Worm (Caenorhabditis elegans): ENCODE data around the gene F52F10.2.
A peak's percentile ranks its signal among the peaks of the same experiment; 100 is the strongest.

The F52F10.2 gene

DNA sequence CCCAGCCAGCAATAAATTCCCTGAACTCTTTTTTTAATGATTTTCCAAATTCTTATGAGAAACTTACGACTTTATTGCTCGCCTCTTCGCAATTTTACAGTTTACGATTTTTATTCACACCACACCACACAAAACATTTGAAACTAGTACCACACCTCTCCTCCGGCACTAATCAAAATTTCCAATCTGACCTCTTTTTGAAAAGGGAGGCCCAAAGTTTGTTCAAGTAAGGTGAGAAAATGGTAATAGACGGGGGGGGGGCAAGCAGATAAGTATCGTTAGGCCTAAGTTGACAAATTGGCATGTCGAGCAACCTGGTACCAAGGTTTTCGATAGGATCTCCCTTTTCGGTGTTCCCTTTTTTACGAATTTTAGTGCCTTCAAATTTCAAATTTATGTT lies 31.8 kb downstream of the F52F10.2 start:
- TF ChIP-seq unc-62 (GFP tag; optimal IDR thresholded peaks at IDR 0.05) (no peak), elt-1 (tag; optimal IDR thresholded peaks at IDR 0.05) (peak; percentile 4)

- no peak for TF ChIP-seq nhr-67 (tag; optimal IDR thresholded peaks at IDR 0.05)
- TF ChIP-seq fos-1 (tag; optimal IDR thresholded peaks at IDR 0.05) = no peak
- TF ChIP-seq ztf-4 (tag; optimal IDR thresholded peaks at IDR 0.05) = no peak
- no peak for TF ChIP-seq ztf-11 (tag; optimal IDR thresholded peaks at IDR 0.05)
- TF ChIP-seq R02D3.7 (tag; optimal IDR thresholded peaks at IDR 0.05) = no peak
- no peak for TF ChIP-seq aly-2 (tag; optimal IDR thresholded peaks at IDR 0.05)
- TF ChIP-seq fkh-2 (tag; optimal IDR thresholded peaks at IDR 0.05) = no peak
- TF ChIP-seq lin-15B (tag; optimal IDR thresholded peaks at IDR 0.05) = no peak
- TF ChIP-seq nhr-43 (tag; optimal IDR thresholded peaks at IDR 0.05; ENCODE audit: poor library complexity, severe bottlenecking) = no peak
These were observed 35.3 kb downstream of the F52F10.2 start for ce11 chrV:1583242-1583641.

DNA sequence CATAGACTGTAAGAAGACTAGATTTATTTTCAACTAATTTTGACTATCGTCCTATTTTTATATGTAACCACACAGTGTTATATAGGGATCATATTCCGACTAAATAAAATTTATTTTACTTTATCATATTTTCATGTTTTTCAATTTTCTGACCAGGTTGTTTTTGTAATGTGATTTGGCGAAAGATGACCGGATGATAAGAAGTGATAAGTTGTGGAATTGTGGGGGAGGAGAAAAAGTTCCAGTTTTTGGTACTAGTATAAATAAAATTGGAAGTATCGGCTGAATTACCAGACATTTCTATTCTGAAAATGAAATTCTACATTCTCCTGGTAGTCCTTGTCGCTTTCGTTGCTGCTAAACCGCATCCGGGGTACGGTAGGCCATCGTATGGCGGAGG lies 37.5 kb downstream of the F52F10.2 start, which contains the start of gene F16B4.7:
Gene F16B4.7, plus strand, starts transcription at position 301 of the 400 bp plus-strand sequence.
- TF ChIP-seq elt-3 (tag; optimal IDR thresholded peaks at IDR 0.05) = no peak
- TF ChIP-seq nhr-67 (tag; optimal IDR thresholded peaks at IDR 0.05) = no peak
- no peak for TF ChIP-seq fkh-10 (GFP tag; optimal IDR thresholded peaks at IDR 0.05)
- TF ChIP-seq R02D3.7 (tag; optimal IDR thresholded peaks at IDR 0.05) = no peak
- no peak for TF ChIP-seq nhr-28 (tag; optimal IDR thresholded peaks at IDR 0.05)
- no peak for TF ChIP-seq zag-1 (tag; optimal IDR thresholded peaks at IDR 0.05)
- TF ChIP-seq unc-62 (GFP tag; optimal IDR thresholded peaks at IDR 0.05) = no peak
- no peak for TF ChIP-seq ama-1 (optimal IDR thresholded peaks at IDR 0.05)
- no peak for TF ChIP-seq elt-2 (tag; optimal IDR thresholded peaks at IDR 0.05)
- no peak for TF ChIP-seq nhr-12 (tag; optimal IDR thresholded peaks at IDR 0.05)
- TF ChIP-seq nhr-77 (tag; optimal IDR thresholded peaks at IDR 0.05) = no peak
- TF ChIP-seq ZK546.5 (tag; optimal IDR thresholded peaks at IDR 0.05) = no peak
- no peak for TF ChIP-seq ceh-16 (tag; optimal IDR thresholded peaks at IDR 0.05)
- TF ChIP-seq egl-27 (tag; optimal IDR thresholded peaks at IDR 0.05) = no peak
- TF ChIP-seq lin-39 (tag; optimal IDR thresholded peaks at IDR 0.05) = no peak
- no peak for TF ChIP-seq egl-5 (tag; optimal IDR thresholded peaks at IDR 0.05)
- no peak for TF ChIP-seq ceh-28 (tag; optimal IDR thresholded peaks at IDR 0.05)
- TF ChIP-seq nfya-1 (tag; optimal IDR thresholded peaks at IDR 0.05; ENCODE audit: insufficient read depth) = no peak
- TF ChIP-seq pha-4 (tag; optimal IDR thresholded peaks at IDR 0.05) = no peak

DNA sequence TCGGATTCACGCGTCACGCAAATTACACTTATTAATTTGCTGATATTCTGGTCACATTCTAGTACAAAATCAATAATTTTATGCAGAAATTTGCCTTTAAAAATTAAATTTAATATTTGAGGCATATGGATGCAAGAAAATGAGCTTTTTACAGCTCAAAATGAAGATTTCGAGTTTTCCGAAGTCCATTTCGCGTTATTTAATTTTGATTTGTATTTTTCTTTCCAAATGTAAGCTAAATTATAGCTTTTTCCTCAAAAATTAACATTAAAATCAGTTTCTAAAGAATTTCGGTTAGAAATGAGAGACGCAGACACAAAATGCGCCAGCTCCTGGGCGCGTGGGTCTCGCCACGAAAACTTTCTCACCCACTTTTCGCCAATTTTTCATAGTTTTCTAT lies 39.0 kb downstream of the F52F10.2 start, which contains the start of gene F16B4.6:
Gene F16B4.6, plus strand, starts transcription at position 301 of the 400 bp plus-strand sequence.
- TF ChIP-seq lin-39 (tag; optimal IDR thresholded peaks at IDR 0.05) (no peak), ceh-9 (tag; optimal IDR thresholded peaks at IDR 0.05) (no peak), elt-2 (tag; optimal IDR thresholded peaks at IDR 0.05) (no peak), nfya-1 (tag; optimal IDR thresholded peaks at IDR 0.05; ENCODE audit: insufficient read depth) (no peak), egl-27 (tag; optimal IDR thresholded peaks at IDR 0.05) (no peak), lsy-12 (tag; optimal IDR thresholded peaks at IDR 0.05) (no peak), unc-39 (tag; optimal IDR thresholded peaks at IDR 0.05) (no peak), elt-1 (tag; optimal IDR thresholded peaks at IDR 0.05) (no peak), fos-1 (tag; optimal IDR thresholded peaks at IDR 0.05) (no peak), nhr-12 (tag; optimal IDR thresholded peaks at IDR 0.05) (no peak), mml-1 (tag; optimal IDR thresholded peaks at IDR 0.05) (no peak)

ce11 chrV:1588128-1588527 lies 40.2 kb downstream of the F52F10.2 start, which contains the start of gene F16B4.5:
Gene F16B4.5, plus strand, starts transcription at chrV:1588428.
- TF ChIP-seq mdl-1 (tag; optimal IDR thresholded peaks at IDR 0.05) = no peak

DNA sequence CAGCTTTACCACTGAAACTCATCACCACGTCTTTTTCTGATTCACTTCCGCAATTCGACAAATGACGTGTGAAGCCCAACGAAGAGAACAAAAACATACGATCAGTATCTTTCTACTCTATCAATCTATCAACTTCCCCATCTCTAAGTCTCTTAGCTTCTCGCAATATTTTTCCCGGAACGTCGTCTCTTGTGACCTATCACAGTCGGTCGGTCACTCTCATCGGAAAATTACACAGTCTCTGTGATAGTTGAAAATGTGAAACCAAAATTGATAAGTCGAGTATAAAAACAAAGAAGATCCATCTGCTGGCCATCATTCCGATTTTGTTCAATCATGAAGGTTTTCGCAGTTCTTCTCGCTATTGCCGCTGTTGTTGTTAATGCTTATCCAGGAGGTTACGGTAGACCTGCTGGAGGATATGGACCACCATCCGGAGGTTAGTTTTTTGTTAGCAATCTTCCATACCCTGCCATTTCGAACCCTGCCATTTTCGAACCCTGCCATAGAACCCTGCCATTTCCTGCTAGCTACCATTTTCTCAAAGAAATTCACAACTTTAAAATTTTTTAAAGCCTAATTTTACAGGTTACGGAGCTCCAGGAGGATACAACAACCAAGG lies 46.0 kb downstream of the F52F10.2 start, which contains the start of gene F16B4.4:
Gene F16B4.4, plus strand, starts transcription at position 221 of the 622 bp plus-strand sequence.
- TF ChIP-seq ama-1 (optimal IDR thresholded peaks at IDR 0.05) = peak; percentile 63
- no peak for TF ChIP-seq daf-12 (tag; optimal IDR thresholded peaks at IDR 0.05)
- no peak for TF ChIP-seq lin-15B (tag; optimal IDR thresholded peaks at IDR 0.05)
- no peak for TF ChIP-seq nhr-28 (tag; optimal IDR thresholded peaks at IDR 0.05)
- TF ChIP-seq pha-4 (tag; optimal IDR thresholded peaks at IDR 0.05) = no peak
- no peak for TF ChIP-seq nfya-1 (tag; optimal IDR thresholded peaks at IDR 0.05; ENCODE audit: insufficient read depth)
- TF ChIP-seq snpc-4 (tag; optimal IDR thresholded peaks at IDR 0.05) = no peak
- no peak for TF ChIP-seq pqm-1 (tag; optimal IDR thresholded peaks at IDR 0.05)
- TF ChIP-seq ceh-28 (tag; optimal IDR thresholded peaks at IDR 0.05) = peak; percentile 39
- TF ChIP-seq unc-39 (tag; optimal IDR thresholded peaks at IDR 0.05) = no peak
- TF ChIP-seq nhr-43 (tag; optimal IDR thresholded peaks at IDR 0.05; ENCODE audit: poor library complexity, severe bottlenecking) = peak; percentile 66
- no peak for TF ChIP-seq nhr-237 (tag; optimal IDR thresholded peaks at IDR 0.05)
- no peak for TF ChIP-seq nhr-67 (tag; optimal IDR thresholded peaks at IDR 0.05)
- TF ChIP-seq egl-5 (tag; optimal IDR thresholded peaks at IDR 0.05) = no peak
- TF ChIP-seq skn-1 (tag; optimal IDR thresholded peaks at IDR 0.05) = no peak
- no peak for TF ChIP-seq ceh-82 (tag; optimal IDR thresholded peaks at IDR 0.05)
- TF ChIP-seq zag-1 (tag; optimal IDR thresholded peaks at IDR 0.05) = no peak
- no peak for TF ChIP-seq elt-2 (tag; optimal IDR thresholded peaks at IDR 0.05)
- TF ChIP-seq nhr-11 (tag; optimal IDR thresholded peaks at IDR 0.05) = no peak
- no peak for TF ChIP-seq jun-1 (tag; optimal IDR thresholded peaks at IDR 0.05)
- TF ChIP-seq ceh-9 (tag; optimal IDR thresholded peaks at IDR 0.05) = no peak
- peak; percentile 19 for TF ChIP-seq nhr-23 (tag; optimal IDR thresholded peaks at IDR 0.05)
- peak; percentile 46 for TF ChIP-seq nhr-25 (tag; optimal IDR thresholded peaks at IDR 0.05)
